Worm (Caenorhabditis elegans) whole organism, young adult: ENCODE results near the gene srz-20.
"Not testable (repeated sequence)": the region's sequence is repeated elsewhere in the genome, so short reads cannot be mapped to it uniquely, and the experiment has no call there.

Experiments
- B0019.2 ChIP-seq: fragments of 200-800 bp; sonication (Bioruptor generic); conservative IDR thresholded peaks from 2 replicates; pipeline ENCODE4 v1.3.6; 2022; ENCODE audit warnings: missing genetic modification reagents, missing genetic modification characterization, missing compliant biosample characterization
- B0035.1 ChIP-seq: sonication (generic microtip); optimal IDR thresholded peaks from 2 replicates; lab custom pipeline; 2016; ENCODE audit warnings: missing genetic modification characterization, mild to moderate bottlenecking, missing compliant biosample characterization, missing genotype, missing genetic modification reagents
- B0261.1 ChIP-seq: sonication (generic microtip); optimal IDR thresholded peaks from 2 replicates; lab custom pipeline; 2016; ENCODE audit warnings: mild to moderate bottlenecking, missing genetic modification characterization, moderate library complexity, missing compliant biosample characterization
- C17E4.6 ChIP-seq: fragments of 200-800 bp; sonication (Bioruptor generic); IDR thresholded peaks from 2 replicates; pipeline ENCODE4 v1.3.6; 2022; ENCODE audit warnings: missing genetic modification reagents, missing genetic modification characterization, missing compliant biosample characterization
- F37B4.10 ChIP-seq: fragments of 200-800 bp; sonication (Bioruptor generic); IDR thresholded peaks from 2 replicates; pipeline ENCODE4 v1.3.6; 2022; ENCODE audit warnings: missing genetic modification characterization, missing compliant biosample characterization
- F55B11.4 ChIP-seq: sonication (generic microtip); optimal IDR thresholded peaks from 2 replicates; lab custom pipeline; 2016; ENCODE audit warnings: missing compliant biosample characterization, missing genetic modification characterization, borderline replicate concordance; ENCODE audit not compliant: insufficient read depth
- F57A8.1 ChIP-seq: fragments of 200-800 bp; sonication (Bioruptor generic); optimal IDR thresholded peaks from 2 replicates; lab custom pipeline; 2018; ENCODE audit warnings: mild to moderate bottlenecking, missing genetic modification characterization, moderate library complexity, missing compliant biosample characterization
- K11D2.4 ChIP-seq: fragments of 200-800 bp; sonication (Bioruptor generic); IDR thresholded peaks from 2 replicates; pipeline ENCODE4 v1.3.6; 2022; ENCODE audit warnings: missing genetic modification reagents, missing genetic modification characterization, missing compliant biosample characterization
- K12H6.12 ChIP-seq: fragments of 200-800 bp; sonication (Bioruptor generic); optimal IDR thresholded peaks from 2 replicates; lab custom pipeline; 2018; ENCODE audit warnings: mild to moderate bottlenecking, missing genetic modification characterization, missing compliant biosample characterization
- T07F8.4 ChIP-seq: sonication (generic microtip); optimal IDR thresholded peaks from 2 replicates; lab custom pipeline; 2016; ENCODE audit warnings: mild to moderate bottlenecking, missing genetic modification characterization, moderate library complexity, missing compliant biosample characterization
- T26A5.8 ChIP-seq: sonication (generic microtip); optimal IDR thresholded peaks from 2 replicates; lab custom pipeline; 2016; ENCODE audit warnings: missing genetic modification characterization, missing compliant biosample characterization
- Y53F4B.3 ChIP-seq: fragments of 200-800 bp; sonication (Bioruptor generic); IDR thresholded peaks from 2 replicates; pipeline ENCODE4 v1.3.6; 2022; ENCODE audit warnings: missing genetic modification reagents, missing genetic modification characterization, missing compliant biosample characterization
- Y53G8AR.9 ChIP-seq: fragments of 200-800 bp; sonication (Bioruptor generic); conservative IDR thresholded peaks from 2 replicates; pipeline ENCODE4 v1.3.6; 2022; ENCODE audit warnings: missing genetic modification reagents, missing genetic modification characterization, missing compliant biosample characterization
- Y67H2A.10 ChIP-seq: fragments of 200-800 bp; sonication (Bioruptor generic); conservative IDR thresholded peaks from 2 replicates; pipeline ENCODE4 v1.3.6; 2022; ENCODE audit warnings: missing genetic modification reagents, missing genetic modification characterization, missing compliant biosample characterization
- akir-1 ChIP-seq: fragments of 200-800 bp; sonication (Bioruptor generic); optimal IDR thresholded peaks from 2 replicates; lab custom pipeline; 2018; ENCODE audit warnings: mild to moderate bottlenecking, missing genetic modification characterization, moderate library complexity, missing compliant biosample characterization
- aptf-3 ChIP-seq: fragments of 200-800 bp; sonication (Bioruptor generic); IDR thresholded peaks from 2 replicates; pipeline ENCODE4 v1.3.6; 2022; ENCODE audit warnings: missing genetic modification characterization, missing compliant biosample characterization
- attf-3 ChIP-seq: fragments of 200-800 bp; sonication (Bioruptor generic); conservative IDR thresholded peaks from 2 replicates; pipeline ENCODE4 v1.3.6; 2022; ENCODE audit warnings: missing genetic modification reagents, missing genetic modification characterization, missing compliant biosample characterization
- cebp-2 ChIP-seq: fragments of 200-800 bp; sonication (Bioruptor generic); IDR thresholded peaks from 2 replicates; pipeline ENCODE4 v1.3.6; 2022; ENCODE audit warnings: missing genetic modification characterization, missing compliant biosample characterization
- ceh-40 ChIP-seq: fragments of 200-800 bp; sonication (Bioruptor generic); IDR thresholded peaks from 2 replicates; pipeline ENCODE4 v1.3.6; 2022; ENCODE audit warnings: missing genetic modification characterization, missing compliant biosample characterization
- chd-7 ChIP-seq: sonication (generic microtip); optimal IDR thresholded peaks from 2 replicates; lab custom pipeline; 2016; ENCODE audit warnings: mild to moderate bottlenecking, missing genetic modification characterization, moderate library complexity, missing compliant biosample characterization
- dox-1 ChIP-seq: fragments of 200-800 bp; sonication (Bioruptor generic); IDR thresholded peaks from 2 replicates; pipeline ENCODE4 v1.3.6; 2022; ENCODE audit warnings: missing genetic modification reagents, missing genetic modification characterization, missing compliant biosample characterization
- dpff-1 ChIP-seq: sonication (generic microtip); optimal IDR thresholded peaks from 2 replicates; lab custom pipeline; 2017; ENCODE audit warnings: mild to moderate bottlenecking, missing genetic modification characterization, missing compliant biosample characterization
- efl-1 ChIP-seq: fragments of 150-350 bp; optimal IDR thresholded peaks from 2 replicates; lab custom pipeline; 2014; ENCODE audit warnings: missing biosample characterization, missing genetic modification reagents, missing genetic modification characterization
- egl-18 ChIP-seq: fragments of 200-800 bp; sonication (Bioruptor generic); IDR thresholded peaks from 2 replicates; pipeline ENCODE4 v1.3.6; 2022; ENCODE audit warnings: missing genetic modification reagents, missing genetic modification characterization, missing compliant biosample characterization
- ekl-4 ChIP-seq: fragments of 200-800 bp; sonication (Bioruptor generic); IDR thresholded peaks from 2 replicates; pipeline ENCODE4 v1.3.6; 2022; ENCODE audit warnings: missing genetic modification reagents, missing genetic modification characterization, missing compliant biosample characterization
- gei-17 ChIP-seq: fragments of 200-800 bp; sonication (Bioruptor generic); optimal IDR thresholded peaks from 2 replicates; lab custom pipeline; 2018; ENCODE audit warnings: mild to moderate bottlenecking, missing genetic modification characterization, missing compliant biosample characterization
- hlh-12 ChIP-seq: sonication (generic microtip); optimal IDR thresholded peaks from 2 replicates; lab custom pipeline; 2016; ENCODE audit warnings: missing genetic modification characterization, missing compliant biosample characterization
- hlh-26 ChIP-seq: fragments of 200-800 bp; sonication (Bioruptor generic); conservative IDR thresholded peaks from 2 replicates; pipeline ENCODE4 v1.3.6; 2022; ENCODE audit warnings: missing genetic modification reagents, missing genetic modification characterization, missing compliant biosample characterization
- hrde-1 ChIP-seq: sonication (generic microtip); optimal IDR thresholded peaks from 2 replicates; lab custom pipeline; 2016; ENCODE audit warnings: missing genetic modification characterization, mild to moderate bottlenecking, missing compliant biosample characterization, moderate library complexity, missing genotype, missing genetic modification reagents, borderline replicate concordance
- let-526 ChIP-seq: fragments of 200-800 bp; sonication (Bioruptor generic); IDR thresholded peaks from 2 replicates; pipeline ENCODE4 v1.3.6; 2022; ENCODE audit warnings: missing genetic modification reagents, missing genetic modification characterization, missing compliant biosample characterization
- let-607 ChIP-seq, 2 experiments: fragments of 200-800 bp in 1 of 2; sonication (Bioruptor generic) in 1 of 2; sonication (generic microtip) in 1 of 2; optimal IDR thresholded peaks; 2 replicates each; lab custom pipeline; 2016 to 2018; ENCODE audit warnings: mild to moderate bottlenecking in 2 of 2, missing compliant biosample characterization in 2 of 2, missing genetic modification characterization in 2 of 2, moderate library complexity in 2 of 2, missing genotype in 1 of 2
- lin-40 ChIP-seq: sonication (generic microtip); optimal IDR thresholded peaks from 2 replicates; lab custom pipeline; 2016; ENCODE audit warnings: missing genetic modification characterization, mild to moderate bottlenecking, missing compliant biosample characterization, missing genotype, missing genetic modification reagents
- mes-4 ChIP-seq: sonication (generic microtip); optimal IDR thresholded peaks from 2 replicates; lab custom pipeline; 2016; ENCODE audit warnings: missing genotype, missing genetic modification characterization, missing compliant biosample characterization
- mxl-1 ChIP-seq: sonication (generic microtip); optimal IDR thresholded peaks from 2 replicates; lab custom pipeline; 2016; ENCODE audit warnings: missing genetic modification characterization, missing compliant biosample characterization
- nhr-80 ChIP-seq: sonication (generic microtip); optimal IDR thresholded peaks from 2 replicates; lab custom pipeline; 2016; ENCODE audit warnings: missing genetic modification characterization, missing compliant biosample characterization
- somi-1 ChIP-seq: fragments of 200-800 bp; sonication (Bioruptor generic); optimal IDR thresholded peaks from 2 replicates; lab custom pipeline; 2018; ENCODE audit warnings: mild to moderate bottlenecking, missing genetic modification characterization, missing compliant biosample characterization
- tlf-1 ChIP-seq: fragments of 200-800 bp; sonication (Bioruptor generic); optimal IDR thresholded peaks from 2 replicates; lab custom pipeline; 2018; ENCODE audit warnings: mild to moderate bottlenecking, missing genetic modification characterization, missing compliant biosample characterization
- ztf-18 ChIP-seq: sonication (generic microtip); optimal IDR thresholded peaks from 2 replicates; lab custom pipeline; 2016; ENCODE audit warnings: missing genotype, mild to moderate bottlenecking, missing genetic modification characterization, missing compliant biosample characterization
- ztf-28 ChIP-seq: fragments of 200-800 bp; sonication (Bioruptor generic); IDR thresholded peaks from 2 replicates; pipeline ENCODE4 v1.3.6; 2022; ENCODE audit warnings: missing genetic modification reagents, missing genetic modification characterization, missing compliant biosample characterization

Gene srz-20

ce11 chrIV:3907506-3908188, 7.7 kb upstream of the srz-20 start, which contains the start of the genes F56D6.22 and F56D6.12:
Gene F56D6.22 (minus strand): TSS chrIV:3907606.
Gene F56D6.12 (plus strand): TSS chrIV:3908138.
- TF ChIP-seq cebp-2 (GFP tag; lab: Robert Waterston, UW), result no peak
- TF ChIP-seq B0035.1 (tag; lab: Kevin White, UChicago), result no peak
- TF ChIP-seq hrde-1, result no peak
- TF ChIP-seq K12H6.12, result no peak
- TF ChIP-seq F57A8.1 (GFP tag; lab: Kevin White, UChicago), result no peak
- no peak for TF ChIP-seq efl-1 (GFP tag; lab: Kevin White, UChicago)
- no peak for TF ChIP-seq ztf-28
- TF ChIP-seq nhr-80, result no peak
- TF ChIP-seq ekl-4 (GFP tag; lab: Robert Waterston, UW), result no peak
- no peak for TF ChIP-seq tlf-1 (GFP tag; lab: Kevin White, UChicago)

ce11 chrIV:3909114-3909513, 6.3 kb upstream of the srz-20 start, which contains the start of gene F56D6.13:
Gene F56D6.13 (plus strand): TSS chrIV:3909414.
- no peak for TF ChIP-seq gei-17 (GFP tag; lab: Kevin White, UChicago)
- no peak for TF ChIP-seq lin-40 (tag; lab: Kevin White, UChicago)
- no peak for TF ChIP-seq akir-1
- no peak for TF ChIP-seq ceh-40 (GFP tag; lab: Robert Waterston, UW)
- TF ChIP-seq F37B4.10 (GFP tag; lab: Robert Waterston, UW), result no peak
- no peak for TF ChIP-seq aptf-3
- TF ChIP-seq somi-1, result no peak
- no peak for TF ChIP-seq hlh-12

- not testable (repeated sequence) for TF ChIP-seq B0035.1 (tag; lab: Kevin White, UChicago); Y53F4B.3 (GFP tag; lab: Robert Waterston, UW); C17E4.6 (GFP tag; lab: Robert Waterston, UW)
These were observed 3.5 kb upstream of the srz-20 start, which contains the start of gene F56D6.18 for ce11 chrIV:3911848-3912247. Gene F56D6.18 (minus strand): TSS chrIV:3911948.

ce11 chrIV:3912598-3912997, 2.8 kb upstream of the srz-20 start, which contains the start of gene F56D6.20:
Gene F56D6.20 (plus strand): TSS chrIV:3912898.
- TF ChIP-seq T26A5.8, result no peak
- no peak for TF ChIP-seq dpff-1
- TF ChIP-seq ceh-40 (GFP tag; lab: Robert Waterston, UW), result no peak
- no peak for TF ChIP-seq dox-1
- TF ChIP-seq B0261.1 (tag; lab: Kevin White, UChicago), result no peak
- TF ChIP-seq let-607 (tag; optimal IDR thresholded peaks at IDR 0.05; lab: Kevin White, UChicago), result no peak
- TF ChIP-seq F55B11.4, result no peak
- no peak for TF ChIP-seq somi-1

DNA sequence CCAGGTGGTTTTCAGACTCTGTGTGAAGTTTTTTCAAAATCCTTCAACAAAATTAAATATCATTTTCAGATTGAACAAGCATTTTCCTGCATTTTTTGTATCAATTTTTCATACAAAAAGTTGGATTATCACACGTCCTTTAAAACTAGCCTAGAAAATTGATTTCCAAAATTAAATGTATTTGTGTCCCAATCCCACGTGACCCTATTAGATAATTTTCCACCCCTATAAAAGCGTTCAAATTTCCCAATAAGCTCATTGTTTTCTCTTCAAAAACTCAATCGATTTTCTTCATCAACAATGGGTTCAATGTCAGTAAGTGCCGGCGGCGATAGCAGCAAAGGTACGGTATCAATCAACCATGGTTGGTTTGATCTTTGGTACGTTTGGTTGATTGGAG, 934 bp upstream of the srz-20 start, which contains the start of gene F56D6.19:
Gene F56D6.19 (plus strand): TSS at position 301 of the 400 bp plus-strand sequence.
- TF ChIP-seq chd-7 (tag; lab: Kevin White, UChicago) (no peak), Y67H2A.10 (GFP tag; lab: Robert Waterston, UW) (no peak), B0019.2 (GFP tag; lab: Robert Waterston, UW) (no peak), mxl-1 (no peak), nhr-80 (no peak), attf-3 (GFP tag; lab: Robert Waterston, UW) (no peak), let-526 (no peak), gei-17 (GFP tag; lab: Kevin White, UChicago) (no peak), K11D2.4 (GFP tag; lab: Robert Waterston, UW) (no peak), T07F8.4 (no peak), ztf-18 (tag; lab: Kevin White, UChicago) (no peak), hlh-26 (GFP tag; lab: Robert Waterston, UW) (no peak), let-607 (tag; optimal IDR thresholded peaks at IDR 0.05; lab: Kevin White, UChicago) (no peak), egl-18 (GFP tag; lab: Robert Waterston, UW) (no peak), Y53G8AR.9 (GFP tag; lab: Robert Waterston, UW) (no peak), mes-4 (tag; lab: Kevin White, UChicago) (no peak), B0261.1 (tag; lab: Kevin White, UChicago) (no peak)
- TF ChIP-seq, all 124 proteins: peak for 0
